Fruit fly (Drosophila melanogaster) whole organism, prepupa: ENCODE results near the gene Smyd4-2.
A peak's percentile ranks its signal among the peaks of the same experiment; 100 is the strongest.

Source experiments
- CG11294 ChIP-seq: fragments of 200-800 bp; sonication (Bioruptor generic); IDR thresholded peaks from 2 replicates; pipeline ENCODE4 v1.3.6; 2022; ENCODE audit warnings: missing biosample characterization, missing genetic modification characterization
- CG11762 ChIP-seq: fragments of 200-800 bp; sonication (Bioruptor generic); optimal IDR thresholded peaks from 3 replicates; lab custom pipeline; 2016; ENCODE audit warnings: missing biosample characterization, missing genetic modification characterization; ENCODE audit not compliant: insufficient read depth
- CG11902 ChIP-seq: fragments of 200-800 bp; sonication (Bioruptor generic); optimal IDR thresholded peaks from 3 replicates; lab custom pipeline; 2016; ENCODE audit warnings: missing biosample characterization, missing genetic modification characterization
- CG15336 ChIP-seq: fragments of 200-800 bp; sonication (Bioruptor generic); IDR thresholded peaks from 2 replicates; pipeline ENCODE4 v1.3.6; 2022; ENCODE audit warnings: missing biosample characterization, missing genetic modification characterization
- CG16779 ChIP-seq: fragments of 200-800 bp; sonication (Bioruptor generic); optimal IDR thresholded peaks from 3 replicates; lab custom pipeline; 2017; ENCODE audit warnings: missing biosample characterization, mild to moderate bottlenecking, missing genetic modification characterization
- CG3032 ChIP-seq: fragments of 200-800 bp; optimal IDR thresholded peaks from 2 replicates; lab custom pipeline; 2019; ENCODE audit warnings: missing biosample characterization, mild to moderate bottlenecking, missing genetic modification characterization, moderate library complexity
- CG31627 ChIP-seq: fragments of 200-800 bp; sonication (Bioruptor generic); optimal IDR thresholded peaks from 3 replicates; lab custom pipeline; 2016; ENCODE audit warnings: missing biosample characterization, missing genetic modification characterization
- CG34406 ChIP-seq: fragments of 200-800 bp; sonication (Bioruptor generic); optimal IDR thresholded peaks from 3 replicates; lab custom pipeline; 2016; ENCODE audit warnings: missing biosample characterization, missing genetic modification characterization
- CG4318 ChIP-seq: fragments of 200-800 bp; sonication (Bioruptor generic); optimal IDR thresholded peaks from 3 replicates; lab custom pipeline; 2017; ENCODE audit warnings: missing biosample characterization, mild to moderate bottlenecking, missing genetic modification characterization
- CG6163 ChIP-seq: fragments of 200-800 bp; sonication (Bioruptor generic); IDR thresholded peaks from 3 replicates; pipeline ENCODE4 v1.3.6; 2022; ENCODE audit warnings: missing biosample characterization, missing genetic modification characterization
- CG6792 ChIP-seq: fragments of 200-800 bp; sonication (Bioruptor generic); optimal IDR thresholded peaks from 3 replicates; lab custom pipeline; 2016; ENCODE audit warnings: missing biosample characterization, missing genetic modification characterization
- CG8119 ChIP-seq: fragments of 200-800 bp; sonication (Bioruptor generic); IDR thresholded peaks from 3 replicates; pipeline ENCODE4 v1.3.6; 2022; ENCODE audit warnings: missing biosample characterization, missing genetic modification characterization
- CG8632 ChIP-seq: fragments of 200-800 bp; sonication (Bioruptor generic); optimal IDR thresholded peaks from 3 replicates; lab custom pipeline; 2016; ENCODE audit warnings: missing biosample characterization, missing genetic modification characterization
- CG9139 ChIP-seq: fragments of 200-800 bp; sonication (Bioruptor generic); optimal IDR thresholded peaks from 3 replicates; lab custom pipeline; 2017; ENCODE audit warnings: missing biosample characterization, mild to moderate bottlenecking, missing genetic modification characterization
- Eip78C ChIP-seq: fragments of 200-800 bp; sonication (Bioruptor generic); peaks from one replicate; lab custom pipeline; 2016; ENCODE audit warnings: missing biosample characterization, missing genetic modification characterization
- Eip93F ChIP-seq: fragments of 200-800 bp; sonication (Bioruptor generic); optimal IDR thresholded peaks from 2 replicates; lab custom pipeline; 2016; ENCODE audit warnings: missing biosample characterization, mild to moderate bottlenecking, missing genetic modification characterization
- Ets96B ChIP-seq: fragments of 200-800 bp; optimal IDR thresholded peaks from 2 replicates; lab custom pipeline; 2019; ENCODE audit warnings: missing biosample characterization, mild to moderate bottlenecking, missing genetic modification characterization, moderate library complexity
- Hr38 ChIP-seq: sonication (Bioruptor generic); optimal IDR thresholded peaks from 2 replicates; lab custom pipeline; 2016; ENCODE audit warnings: missing biosample characterization, missing genetic modification characterization
- Met ChIP-seq: fragments of 200-800 bp; sonication (Bioruptor generic); optimal IDR thresholded peaks from 3 replicates; lab custom pipeline; 2016; ENCODE audit warnings: missing biosample characterization, missing genetic modification characterization
- OdsH ChIP-seq: fragments of 200-800 bp; sonication (Bioruptor generic); optimal IDR thresholded peaks from 3 replicates; lab custom pipeline; 2016; ENCODE audit warnings: missing biosample characterization, missing genetic modification characterization
- Smox ChIP-seq: fragments of 200-800 bp; sonication (Bioruptor generic); optimal IDR thresholded peaks from 3 replicates; lab custom pipeline; 2016; ENCODE audit warnings: missing biosample characterization, missing genetic modification characterization
- Sox102F ChIP-seq: fragments of 200-800 bp; sonication (Bioruptor generic); optimal IDR thresholded peaks from 2 replicates; lab custom pipeline; 2016; ENCODE audit warnings: missing biosample characterization, mild to moderate bottlenecking, missing genetic modification characterization
- achi ChIP-seq: fragments of 200-800 bp; sonication (Bioruptor generic); optimal IDR thresholded peaks from 3 replicates; lab custom pipeline; 2016; ENCODE audit warnings: missing biosample characterization, missing genetic modification characterization
- acj6 ChIP-seq: fragments of 200-800 bp; sonication (Bioruptor generic); optimal IDR thresholded peaks from 3 replicates; lab custom pipeline; 2016; ENCODE audit warnings: missing biosample characterization, missing genetic modification characterization
- eg ChIP-seq: fragments of 200-800 bp; sonication (Bioruptor generic); IDR thresholded peaks from 3 replicates; pipeline ENCODE4 v1.3.6; 2022; ENCODE audit warnings: missing biosample characterization, missing genetic modification characterization
- esn ChIP-seq: fragments of 200-800 bp; sonication (Bioruptor generic); optimal IDR thresholded peaks from 2 replicates; lab custom pipeline; 2016; ENCODE audit warnings: missing biosample characterization, mild to moderate bottlenecking, missing genetic modification characterization, moderate library complexity
- pdm3 ChIP-seq: fragments of 200-800 bp; sonication (Bioruptor generic); optimal IDR thresholded peaks from 3 replicates; lab custom pipeline; 2016; ENCODE audit warnings: missing biosample characterization, missing genetic modification characterization
- salr ChIP-seq, 2 experiments: fragments of 200-800 bp; sonication (Bioruptor generic); optimal IDR thresholded peaks; 3 replicates each; lab custom pipeline; 2016 to 2018; ENCODE audit warnings: missing biosample characterization in 2 of 2, missing genetic modification characterization in 2 of 2, mild to moderate bottlenecking in 1 of 2
- spab ChIP-seq: fragments of 200-800 bp; sonication (Bioruptor generic); optimal IDR thresholded peaks from 2 replicates; lab custom pipeline; 2017; ENCODE audit warnings: missing biosample characterization, mild to moderate bottlenecking, missing genetic modification characterization, missing genetic modification reagents
- ss ChIP-seq, 2 experiments: fragments of 200-800 bp; sonication (Bioruptor generic); optimal IDR thresholded peaks; 2 replicates in 1 of 2; 3 replicates in 1 of 2; lab custom pipeline; 2017 to 2018; ENCODE audit warnings: mild to moderate bottlenecking in 2 of 2, missing biosample characterization in 2 of 2, missing genetic modification characterization in 2 of 2, moderate library complexity in 1 of 2
- svp ChIP-seq: fragments of 200-800 bp; sonication (Bioruptor generic); peaks from one replicate; lab custom pipeline; 2016; ENCODE audit warnings: missing biosample characterization, missing genetic modification characterization

Smyd4-2 gene

dm6 chr3L:12387898-12388297, 13.8 kb downstream of the Smyd4-2 start (continued):
- TF ChIP-seq salr (GFP tag; optimal IDR thresholded peaks at IDR 0.05; lab: Kevin White, UChicago) (no peak), CG8632 (GFP tag; lab: Kevin White, UChicago) (peak; percentile 9), pdm3 (GFP tag; lab: Kevin White, UChicago) (peak; percentile 26), Eip78C (GFP tag; lab: Kevin White, UChicago) (peak; percentile 59), CG11902 (no peak), CG15336 (GFP tag; lab: Robert Waterston, UW) (0 out of 2 replicates have a peak, but pooled peaks have one; percentile 16), CG31627 (GFP tag; lab: Kevin White, UChicago) (peak; percentile 23), Ets96B (tag; lab: Kevin White, UChicago) (peak; percentile 31)

DNA sequence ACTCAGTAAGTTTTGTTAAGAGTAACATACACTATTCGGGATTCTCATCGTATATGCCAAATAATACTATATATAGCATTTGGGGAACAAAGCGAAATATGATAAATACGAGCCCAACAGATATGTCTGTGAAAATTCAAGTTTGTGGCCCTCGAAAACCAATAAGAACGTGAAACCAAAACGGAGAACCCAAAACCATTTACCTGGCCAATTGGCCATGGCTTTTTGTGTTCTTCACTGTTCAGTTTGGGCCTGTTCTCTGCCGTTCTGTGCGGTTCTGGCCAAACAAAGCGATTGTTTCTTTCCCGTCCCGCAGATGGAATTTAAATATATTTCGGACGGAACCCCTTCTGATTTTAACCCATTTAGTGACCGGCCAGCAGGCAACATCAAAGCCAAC, 14.7 kb downstream of the Smyd4-2 start:
- no peak for TF ChIP-seq achi (GFP tag; lab: Kevin White, UChicago)
- TF ChIP-seq eg (GFP tag; lab: Robert Waterston, UW): no peak
- no peak for TF ChIP-seq CG31627 (GFP tag; lab: Kevin White, UChicago)
- no peak for TF ChIP-seq Ets96B (tag; lab: Kevin White, UChicago)
- TF ChIP-seq Sox102F (GFP tag; lab: Kevin White, UChicago): no peak

DNA sequence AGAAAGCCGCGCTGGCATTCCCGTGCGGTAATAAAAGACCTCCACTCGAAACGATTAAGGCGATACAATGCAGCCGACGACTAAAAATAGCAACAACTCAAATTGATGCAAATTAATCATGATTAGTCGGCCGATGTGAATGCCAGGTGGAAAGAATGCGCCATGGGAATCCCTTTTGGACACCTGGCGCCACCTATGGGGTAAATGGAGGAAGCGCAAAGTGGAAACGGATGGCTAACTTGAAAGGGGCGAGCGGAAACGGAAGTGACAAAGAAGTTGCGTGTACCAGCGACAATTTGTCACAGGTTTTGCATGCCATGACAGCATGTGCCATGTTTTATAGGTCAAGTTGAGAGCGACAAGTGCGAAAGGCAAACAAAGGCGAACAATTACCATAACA, 21.1 kb downstream of the Smyd4-2 start:
- TF ChIP-seq CG3032 (tag; lab: Kevin White, UChicago): no peak
- TF ChIP-seq Smox (GFP tag; lab: Kevin White, UChicago): no peak
- TF ChIP-seq Ets96B (tag; lab: Kevin White, UChicago): no peak
- no peak for TF ChIP-seq CG6792
- no peak for TF ChIP-seq Hr38 (GFP tag; lab: Kevin White, UChicago)

dm6 chr3L:12374420-12374819, 27.3 kb downstream of the Smyd4-2 start:
- TF ChIP-seq CG6163 (GFP tag; lab: Robert Waterston, UW) (0 out of 3 replicates have a peak, but pooled peaks have one; percentile 15), svp (GFP tag; lab: Kevin White, UChicago) (peak; percentile 5), CG31627 (GFP tag; lab: Kevin White, UChicago) (no peak)
- TF ChIP-seq, all 60 proteins: peak for 2

- TF ChIP-seq acj6 (GFP tag; lab: Kevin White, UChicago) (no peak), achi (GFP tag; lab: Kevin White, UChicago) (no peak)
- TF ChIP-seq, all 60 proteins: peak for 0
Measured at dm6 chr3L:12363729-12364128, 38.0 kb downstream of the Smyd4-2 start.

dm6 chr3L:12351440-12351839, 50.3 kb downstream of the Smyd4-2 start, which contains the start of gene CrzR:
Gene CrzR, minus strand, starts transcription at chr3L:12351544.
- no peak for TF ChIP-seq CG11902
- TF ChIP-seq svp (GFP tag; lab: Kevin White, UChicago): no peak
- TF ChIP-seq CG8119 (GFP tag; lab: Robert Waterston, UW): no peak
- TF ChIP-seq spab: no peak
- no peak for TF ChIP-seq CG11294 (GFP tag; lab: Robert Waterston, UW)
- no peak for TF ChIP-seq CG31627 (GFP tag; lab: Kevin White, UChicago)
- no peak for TF ChIP-seq esn (GFP tag; lab: Kevin White, UChicago)
- no peak for TF ChIP-seq CG34406
- TF ChIP-seq CG16779 (tag; lab: Kevin White, UChicago): no peak
- TF ChIP-seq achi (GFP tag; lab: Kevin White, UChicago): no peak
- TF ChIP-seq OdsH (GFP tag; lab: Kevin White, UChicago): no peak
- TF ChIP-seq CG9139 (GFP tag; lab: Kevin White, UChicago): no peak
- TF ChIP-seq CG8632 (GFP tag; lab: Kevin White, UChicago): no peak
- no peak for TF ChIP-seq CG4318 (GFP tag; lab: Kevin White, UChicago)
- no peak for TF ChIP-seq eg (GFP tag; lab: Robert Waterston, UW)
- no peak for TF ChIP-seq Smox (GFP tag; lab: Kevin White, UChicago)
- TF ChIP-seq Met: no peak
- no peak for TF ChIP-seq ss (GFP tag; optimal IDR thresholded peaks at IDR 0.05; lab: Kevin White, UChicago)
- TF ChIP-seq Eip93F (GFP tag; lab: Kevin White, UChicago): no peak
- TF ChIP-seq CG11762 (GFP tag; lab: Kevin White, UChicago): no peak
